Worm (Caenorhabditis elegans) whole organism, L2 larva: ENCODE results near the gene ipmk-1.
"Not testable (repeated sequence)": the region's sequence is repeated elsewhere in the genome, so short reads cannot be mapped to it uniquely, and the experiment has no call there.

ENCODE experiments used
- R02D3.7 ChIP-seq: fragments of 150-350 bp; optimal IDR thresholded peaks from 2 replicates; lab custom pipeline; 2014; ENCODE audit warnings: missing biosample characterization, missing genetic modification characterization
- Y55F3AM.14 ChIP-seq: fragments of 200-800 bp; sonication (Bioruptor generic); optimal IDR thresholded peaks from 2 replicates; lab custom pipeline; 2018; ENCODE audit warnings: mild to moderate bottlenecking, missing genetic modification characterization, missing compliant biosample characterization
- ZK546.5 ChIP-seq: sonication (generic microtip); optimal IDR thresholded peaks from 2 replicates; lab custom pipeline; 2017; ENCODE audit warnings: missing biosample characterization, missing genetic modification characterization
- aly-2 ChIP-seq: fragments of 150-350 bp; optimal IDR thresholded peaks from 2 replicates; lab custom pipeline; 2014; ENCODE audit warnings: missing biosample characterization, missing genetic modification characterization
- crh-2 ChIP-seq: sonication (generic microtip); optimal IDR thresholded peaks from 2 replicates; lab custom pipeline; 2017; ENCODE audit warnings: missing biosample characterization, missing genetic modification characterization
- egl-27 ChIP-seq: sonication (generic microtip); optimal IDR thresholded peaks from 3 replicates; lab custom pipeline; 2017; ENCODE audit warnings: missing biosample characterization, missing genetic modification reagents, missing genetic modification characterization
- elt-3 ChIP-seq: sonication (generic microtip); optimal IDR thresholded peaks from 2 replicates; lab custom pipeline; 2017; ENCODE audit warnings: missing biosample characterization, missing genetic modification characterization
- fos-1 ChIP-seq: fragments of 150-350 bp; optimal IDR thresholded peaks from 2 replicates; lab custom pipeline; 2014; ENCODE audit warnings: missing biosample characterization, missing genetic modification characterization
- gmeb-1 ChIP-seq: fragments of 150-350 bp; optimal IDR thresholded peaks from 2 replicates; lab custom pipeline; 2014; ENCODE audit warnings: missing biosample characterization, missing genetic modification characterization
- lin-11 ChIP-seq: fragments of 150-350 bp; sonication (generic microtip); optimal IDR thresholded peaks from 2 replicates; lab custom pipeline; 2014; ENCODE audit warnings: missing biosample characterization, missing genetic modification characterization, inconsistent platforms, mixed read lengths
- lin-13 ChIP-seq: fragments of 150-350 bp; optimal IDR thresholded peaks from 2 replicates; lab custom pipeline; 2014; ENCODE audit warnings: missing biosample characterization, missing genetic modification reagents, missing genetic modification characterization
- lsy-2 ChIP-seq, 2 experiments: fragments of 150-350 bp in 1 of 2; sonication (generic microtip) in 1 of 2; optimal IDR thresholded peaks; 2 replicates each; lab custom pipeline; 2014 to 2017; ENCODE audit warnings: missing biosample characterization in 2 of 2, missing genetic modification characterization in 2 of 2
- mbf-1 ChIP-seq: sonication (generic microtip); optimal IDR thresholded peaks from 2 replicates; lab custom pipeline; 2017; ENCODE audit warnings: missing biosample characterization, missing genetic modification characterization
- mdl-1 ChIP-seq, 2 experiments: fragments of 150-350 bp in 1 of 2; sonication (generic microtip) in 1 of 2; optimal IDR thresholded peaks; 2 replicates each; lab custom pipeline; 2017; ENCODE audit warnings: missing biosample characterization in 2 of 2, missing genetic modification characterization in 2 of 2
- nhr-11 ChIP-seq: fragments of 150-350 bp; optimal IDR thresholded peaks from 2 replicates; lab custom pipeline; 2014; ENCODE audit warnings: missing biosample characterization, missing genetic modification characterization
- nhr-12 ChIP-seq: fragments of 150-350 bp; optimal IDR thresholded peaks from 2 replicates; lab custom pipeline; 2014; ENCODE audit warnings: missing biosample characterization, missing genetic modification characterization
- nhr-129 ChIP-seq: fragments of 150-350 bp; optimal IDR thresholded peaks from 2 replicates; lab custom pipeline; 2014; ENCODE audit warnings: missing biosample characterization, missing genetic modification characterization
- nhr-21 ChIP-seq: fragments of 150-350 bp; optimal IDR thresholded peaks from 2 replicates; lab custom pipeline; 2014; ENCODE audit warnings: missing biosample characterization, missing genetic modification characterization
- nhr-23 ChIP-seq: fragments of 150-350 bp; optimal IDR thresholded peaks from 2 replicates; lab custom pipeline; 2014; ENCODE audit warnings: missing biosample characterization, missing genetic modification reagents, missing genetic modification characterization
- nhr-237 ChIP-seq: fragments of 150-350 bp; optimal IDR thresholded peaks from 2 replicates; lab custom pipeline; 2014; ENCODE audit warnings: missing biosample characterization, missing genetic modification characterization
- nhr-25 ChIP-seq: fragments of 150-350 bp; sonication (generic microtip); optimal IDR thresholded peaks from 3 replicates; lab custom pipeline; 2014; ENCODE audit warnings: missing biosample characterization, missing genetic modification characterization
- nhr-77 ChIP-seq: fragments of 150-350 bp; optimal IDR thresholded peaks from 2 replicates; lab custom pipeline; 2014; ENCODE audit warnings: missing biosample characterization, missing genetic modification characterization
- peb-1 ChIP-seq: fragments of 150-350 bp; optimal IDR thresholded peaks from 2 replicates; lab custom pipeline; 2014; ENCODE audit warnings: missing biosample characterization, missing genetic modification characterization
- skn-1 ChIP-seq: sonication (generic microtip); optimal IDR thresholded peaks from 2 replicates; lab custom pipeline; 2017; ENCODE audit warnings: missing biosample characterization, missing genetic modification characterization
- sma-3 ChIP-seq: sonication (generic microtip); optimal IDR thresholded peaks from 2 replicates; lab custom pipeline; 2016; ENCODE audit warnings: missing genetic modification reagents, missing genetic modification characterization, missing compliant biosample characterization
- sma-9 ChIP-seq, 2 experiments: fragments of 150-350 bp in 1 of 2; sonication (generic microtip) in 1 of 2; optimal IDR thresholded peaks; 2 replicates each; lab custom pipeline; 2014 to 2016; ENCODE audit warnings: missing genetic modification characterization in 2 of 2, mild to moderate bottlenecking in 1 of 2, missing biosample characterization in 1 of 2, missing compliant biosample characterization in 1 of 2, missing genetic modification reagents in 1 of 2, moderate library complexity in 1 of 2
- snpc-4 ChIP-seq: fragments of 150-350 bp; optimal IDR thresholded peaks from 2 replicates; lab custom pipeline; 2014; ENCODE audit warnings: missing biosample characterization, missing genetic modification characterization
- unc-39 ChIP-seq: fragments of 150-350 bp; optimal IDR thresholded peaks from 2 replicates; lab custom pipeline; 2014; ENCODE audit warnings: missing biosample characterization, missing genetic modification characterization
- unc-55 ChIP-seq: fragments of 150-350 bp; sonication (generic microtip); optimal IDR thresholded peaks from 3 replicates; lab custom pipeline; 2014; ENCODE audit warnings: missing biosample characterization, missing genetic modification reagents, missing genetic modification characterization
- unc-62 ChIP-seq: fragments of 150-350 bp; optimal IDR thresholded peaks from 2 replicates; lab custom pipeline; 2014; ENCODE audit warnings: missing biosample characterization, missing genetic modification reagents, missing genetic modification characterization
- zag-1 ChIP-seq: fragments of 150-350 bp; optimal IDR thresholded peaks from 2 replicates; lab custom pipeline; 2014; ENCODE audit warnings: missing biosample characterization, missing genetic modification characterization
- ztf-1 ChIP-seq: fragments of 200-800 bp; sonication (Bioruptor generic); conservative IDR thresholded peaks from 2 replicates; pipeline ENCODE4 v1.3.6; 2022; ENCODE audit warnings: missing genetic modification characterization, missing compliant biosample characterization
- ztf-11 ChIP-seq: sonication (generic microtip); optimal IDR thresholded peaks from 2 replicates; lab custom pipeline; 2017; ENCODE audit warnings: missing biosample characterization, missing genetic modification characterization
- ztf-4 ChIP-seq: fragments of 150-350 bp; optimal IDR thresholded peaks from 2 replicates; lab custom pipeline; 2014; ENCODE audit warnings: missing biosample characterization, missing genetic modification characterization

The ipmk-1 gene

DNA sequence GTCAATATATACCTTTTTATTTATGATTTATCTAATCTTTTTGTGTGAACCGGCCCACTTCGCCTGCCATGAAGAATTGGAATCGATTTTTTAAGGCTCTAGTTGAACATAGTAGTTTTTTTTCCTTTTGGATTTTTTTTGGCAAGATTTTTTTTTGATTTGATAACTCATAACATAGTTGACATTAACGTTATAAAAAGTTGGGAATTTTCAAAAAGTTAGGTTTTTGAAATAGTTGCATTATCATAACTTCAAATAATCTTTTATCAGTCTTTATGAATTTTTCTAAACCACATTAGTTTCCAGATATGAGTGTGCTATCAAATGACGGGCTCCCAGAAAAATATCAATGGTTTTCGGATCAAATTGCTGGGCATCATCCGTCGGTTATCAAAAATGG is at the start of gene ipmk-1:
TSS of gene ipmk-1 (plus strand) at position 301 of the 400 bp plus-strand sequence.
- no peak for TF ChIP-seq skn-1 (tag; lab: Kevin White, UChicago)
- no peak for TF ChIP-seq lsy-2 (tag; optimal IDR thresholded peaks at IDR 0.05; lab: Kevin White, UChicago)
- TF ChIP-seq egl-27 (tag; lab: Kevin White, UChicago): no peak

DNA sequence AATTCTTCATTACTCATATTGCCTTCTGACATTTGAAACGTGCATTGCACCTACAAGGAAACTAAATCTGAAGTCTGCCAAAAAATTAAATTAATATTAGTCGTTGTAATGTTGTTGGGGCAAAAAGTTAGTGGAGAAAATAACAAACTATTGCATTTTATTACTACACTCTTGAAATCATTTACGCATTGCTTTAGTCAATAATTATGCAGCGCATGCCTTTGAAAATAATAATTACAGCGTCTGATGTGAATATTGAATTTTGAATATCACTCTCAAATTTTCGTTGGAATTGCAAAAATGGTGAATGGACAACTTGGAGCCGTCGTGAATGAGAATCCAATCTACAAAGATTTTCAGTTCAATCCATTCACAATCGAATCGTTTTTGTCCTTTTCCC is 49.7 kb upstream of the ipmk-1 start, which contains the start of gene sru-19:
TSS of gene sru-19 (plus strand) at position 301 of the 400 bp plus-strand sequence.
- TF ChIP-seq mdl-1 (tag; optimal IDR thresholded peaks at IDR 0.05; lab: Kevin White, UChicago) (no peak), mbf-1 (tag; lab: Kevin White, UChicago) (no peak), nhr-129 (tag; lab: Kevin White, UChicago) (no peak), nhr-21 (tag; lab: Kevin White, UChicago) (no peak), aly-2 (tag; lab: Kevin White, UChicago) (no peak), lin-11 (no peak), fos-1 (tag; lab: Kevin White, UChicago) (no peak), ztf-1 (GFP tag; lab: Robert Waterston, UW) (no peak), ztf-4 (tag; lab: Kevin White, UChicago) (no peak), nhr-77 (tag; lab: Kevin White, UChicago) (no peak), unc-55 (GFP tag; lab: Kevin White, UChicago) (no peak), nhr-237 (tag; lab: Kevin White, UChicago) (no peak), lin-13 (no peak)

DNA sequence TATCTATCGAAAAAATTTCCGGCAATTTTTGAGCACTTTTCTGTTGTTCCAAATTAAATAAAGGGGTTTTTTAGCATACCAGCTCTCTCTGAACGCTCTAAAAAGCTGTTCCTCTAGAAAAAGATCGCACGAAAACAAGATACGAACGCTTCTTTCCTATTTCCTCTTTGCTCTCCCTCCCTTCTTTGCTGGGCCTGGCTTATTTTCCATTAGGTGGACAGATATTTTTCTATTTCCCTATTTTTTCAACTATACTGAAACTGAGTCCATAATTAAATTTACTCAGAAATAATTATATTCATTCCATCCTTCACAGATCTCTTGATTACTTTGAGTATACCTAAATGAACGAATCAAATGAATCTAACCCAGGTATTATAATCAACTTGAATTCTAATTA is 46.0 kb upstream of the ipmk-1 start, which contains the start of gene sru-18:
TSS of gene sru-18 (plus strand) at position 301 of the 400 bp plus-strand sequence.
- TF ChIP-seq nhr-12 (tag; lab: Kevin White, UChicago) (no peak), ztf-4 (tag; lab: Kevin White, UChicago) (no peak), nhr-23 (tag; lab: Kevin White, UChicago) (no peak), peb-1 (tag; lab: Kevin White, UChicago) (no peak), sma-3 (GFP tag; lab: Kevin White, UChicago) (no peak), nhr-237 (tag; lab: Kevin White, UChicago) (no peak)

DNA sequence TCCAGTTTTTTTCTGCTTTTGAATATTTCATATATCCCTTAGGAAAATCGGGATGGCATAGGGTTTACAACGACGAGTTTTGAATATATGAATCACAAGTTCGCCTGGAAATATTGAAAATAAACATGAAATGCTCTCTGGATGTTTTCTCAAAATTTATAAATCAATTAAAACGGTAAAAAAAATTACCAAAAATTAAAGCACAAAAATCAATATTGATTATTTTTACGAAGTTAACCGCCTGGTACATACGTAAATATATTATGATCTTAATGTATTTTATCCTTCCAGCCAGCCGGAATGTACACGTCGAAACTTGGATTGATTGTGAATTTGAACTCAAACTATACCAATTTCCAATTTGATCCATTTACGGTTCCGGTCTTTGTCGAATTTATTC is 42.5 kb upstream of the ipmk-1 start, which contains the start of gene sru-17:
TSS of gene sru-17 (plus strand) at position 301 of the 400 bp plus-strand sequence.
- not testable (repeated sequence) for TF ChIP-seq zag-1, elt-3, R02D3.7 (tag; lab: Kevin White, UChicago)

DNA sequence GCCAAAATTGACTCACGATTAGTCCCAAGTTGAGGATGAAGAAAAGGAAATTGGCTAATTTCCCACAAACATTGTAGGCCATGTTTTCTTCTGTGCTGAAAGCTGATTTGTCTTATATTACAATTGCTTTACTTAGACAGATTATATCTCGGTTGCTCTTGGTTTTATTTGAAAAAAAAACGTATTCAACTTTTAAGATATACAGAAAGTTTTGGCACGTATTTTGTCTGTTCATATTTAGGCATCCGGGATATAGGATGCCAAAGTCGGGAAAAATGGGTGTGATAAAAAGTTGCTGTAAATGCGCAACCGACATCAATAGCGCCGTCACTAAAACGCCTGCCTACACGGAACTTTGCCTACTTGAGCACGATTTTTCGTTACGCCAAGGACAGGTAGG is 27.8 kb upstream of the ipmk-1 start, which contains the start of gene tsp-4:
TSS of gene tsp-4 (minus strand) at position 101 of the 400 bp plus-strand sequence.
- TF ChIP-seq nhr-25 (tag; lab: Kevin White, UChicago) (no peak), snpc-4 (no peak), unc-62 (GFP tag; lab: Kevin White, UChicago) (no peak), gmeb-1 (no peak), mdl-1 (tag; optimal IDR thresholded peaks at IDR 0.05; lab: Kevin White, UChicago) (no peak), crh-2 (tag; lab: Kevin White, UChicago) (no peak), Y55F3AM.14 (no peak), skn-1 (tag; lab: Kevin White, UChicago) (no peak), mbf-1 (tag; lab: Kevin White, UChicago) (no peak), ztf-11 (tag; lab: Kevin White, UChicago) (no peak), nhr-11 (tag; lab: Kevin White, UChicago) (no peak), ZK546.5 (tag; lab: Kevin White, UChicago) (no peak), nhr-237 (tag; lab: Kevin White, UChicago) (no peak), lin-11 (no peak), unc-39 (no peak)
- TF ChIP-seq, all 48 proteins: peak for 0

DNA sequence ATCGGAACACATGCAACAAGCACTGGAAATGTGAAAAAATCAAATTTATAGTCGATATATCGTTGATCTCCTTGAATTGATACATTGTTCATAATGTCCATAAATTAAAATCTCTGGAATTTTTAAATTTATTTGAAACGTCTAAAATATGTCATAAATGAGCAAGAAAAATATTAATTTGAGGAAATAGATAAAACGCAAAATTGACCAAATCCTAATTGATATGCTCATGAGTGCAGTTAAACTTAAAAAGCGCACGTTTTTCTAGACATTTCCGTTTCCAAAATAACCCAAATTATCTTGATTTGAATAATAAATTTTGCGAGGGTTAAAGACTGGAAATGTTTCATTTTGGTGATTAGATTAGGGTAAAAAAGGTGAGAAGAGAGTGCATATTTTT is 25.4 kb upstream of the ipmk-1 start, which contains the start of gene sru-13:
TSS of gene sru-13 (minus strand) at position 101 of the 400 bp plus-strand sequence.
- TF ChIP-seq sma-9 (GFP tag; optimal IDR thresholded peaks at IDR 0.05; lab: Kevin White, UChicago) (no peak), sma-9 (tag; optimal IDR thresholded peaks at IDR 0.05; lab: Kevin White, UChicago) (no peak), nhr-77 (tag; lab: Kevin White, UChicago) (no peak), lsy-2 (tag; optimal IDR thresholded peaks at IDR 0.05; lab: Kevin White, UChicago) (no peak)
